Fruit fly (Drosophila melanogaster) S2 (cell line): ENCODE results near the gene Taf8.

Source experiments
- CG8478 ChIP-seq: fragments of >200 bp; optimal IDR thresholded peaks from 2 replicates; lab custom pipeline; 2018
- CTCF ChIP-seq, 2 experiments: fragments of >200 bp; optimal IDR thresholded peaks; 2 replicates each; lab custom pipeline; 2018

DNA sequence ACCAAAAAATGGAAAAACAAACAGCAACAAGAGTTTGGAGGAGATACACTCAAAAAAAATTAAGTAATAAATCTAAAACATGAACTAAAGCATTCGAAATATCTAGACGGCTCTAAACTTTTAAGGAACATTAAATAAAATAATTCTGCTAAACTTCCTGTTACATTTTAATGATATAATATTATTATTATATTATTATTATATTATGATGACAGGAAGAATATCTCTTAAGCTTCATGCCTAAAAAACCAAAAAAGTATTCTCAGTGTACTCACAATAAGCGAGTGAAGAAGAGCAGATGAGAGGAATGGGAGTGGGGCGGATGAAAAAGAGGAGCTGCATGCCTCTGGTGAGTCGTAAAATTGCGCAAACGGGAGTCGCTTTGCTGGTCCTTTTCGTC lies 43.7 kb upstream of the Taf8 start:
- no peak for TF ChIP-seq CG8478 (lab: Kevin White, UChicago)
- TF ChIP-seq CTCF (optimal IDR thresholded peaks at IDR 0.05; lab: Kevin White, UChicago) = no peak
